Worm (Caenorhabditis elegans) whole organism, L4/young adult: Measurements from ENCODE around the gene srsx-21.

ENCODE experiments used
- W03F9.2 ChIP-seq: fragments of 150-350 bp; optimal IDR thresholded peaks from 2 replicates; lab custom pipeline; 2014; ENCODE audit warnings: missing biosample characterization, missing genetic modification characterization
- dao-5 ChIP-seq: sonication (generic microtip); optimal IDR thresholded peaks from 2 replicates; lab custom pipeline; 2016; ENCODE audit warnings: missing genotype, missing genetic modification characterization, moderate library complexity, missing compliant biosample characterization
- him-1 ChIP-seq: sonication (generic microtip); optimal IDR thresholded peaks from 2 replicates; lab custom pipeline; 2016; ENCODE audit warnings: missing genotype, missing genetic modification reagents, missing genetic modification characterization, missing compliant biosample characterization

- TF ChIP-seq him-1 (tag; lab: Kevin White, UChicago) (no peak), W03F9.2 (tag; lab: Kevin White, UChicago) (no peak), dao-5 (tag; lab: Kevin White, UChicago) (no peak)
These were observed 35.8 kb upstream of the srsx-21 start, which contains the start of gene F46B6.10 for ce11 chrV:9801965-9802364.
